Fruit fly (Drosophila melanogaster): ENCODE data around the gene Swt1.

The Swt1 gene

DNA sequence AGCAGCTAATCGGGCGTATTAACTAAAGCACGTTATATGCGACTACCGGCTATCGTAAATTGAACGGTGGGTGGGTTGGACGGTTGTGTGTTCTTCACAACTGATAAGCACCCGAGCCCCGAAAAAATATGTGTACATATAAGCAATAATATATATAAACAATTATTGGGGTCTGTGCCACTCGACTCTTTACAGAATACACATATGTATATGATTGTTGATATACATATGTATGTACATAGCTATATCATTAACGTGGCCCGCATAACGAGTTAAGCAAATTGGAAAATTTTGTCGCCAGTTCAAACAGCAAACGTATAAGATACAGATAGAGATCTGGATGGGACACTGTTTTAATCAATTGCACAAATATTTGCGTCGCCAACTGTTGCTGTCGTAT is 7.6 kb downstream of the Swt1 start (continued):
- TF ChIP-seq Fer1 (GFP tag; optimal IDR thresholded peaks at IDR 0.05) (no peak), CG3281 (GFP tag; optimal IDR thresholded peaks at IDR 0.05) (peak; percentile 37), CG6813 (GFP tag; optimal IDR thresholded peaks at IDR 0.05) (peak; percentile 28), NfI (GFP tag; optimal IDR thresholded peaks at IDR 0.05) (peak; percentile 7), CG7839 (tag; optimal IDR thresholded peaks at IDR 0.05) (no peak), HHEX (GFP tag; optimal IDR thresholded peaks at IDR 0.05) (peak; percentile 56), CG17912 (GFP tag; optimal IDR thresholded peaks at IDR 0.05) (peak; percentile 45), sim (GFP tag; IDR thresholded peaks at IDR 0.05) (no peak), Dbx (GFP tag; IDR thresholded peaks at IDR 0.05) (0 out of 3 replicates have a peak, but pooled peaks have one; percentile 43), hkb (optimal IDR thresholded peaks at IDR 0.05) (no peak), hkb (GFP tag; IDR thresholded peaks at IDR 0.05) (0 out of 2 replicates have a peak, but pooled peaks have one; percentile 40), CG18599 (GFP tag; optimal IDR thresholded peaks at IDR 0.05) (peak; percentile 58), toy (GFP tag; IDR thresholded peaks at IDR 0.05) (no peak), caup (GFP tag; optimal IDR thresholded peaks at IDR 0.05; ENCODE audit: severe bottlenecking) (peak; percentile 63), Kr (GFP tag; optimal IDR thresholded peaks at IDR 0.05) (no peak), CG12299 (tag; optimal IDR thresholded peaks at IDR 0.05) (peak; percentile 67), CG17328 (GFP tag; IDR thresholded peaks at IDR 0.05) (no peak), dati (GFP tag; IDR thresholded peaks at IDR 0.05) (no peak), nau (GFP tag; optimal IDR thresholded peaks at IDR 0.05) (no peak), CG7987 (GFP tag; optimal IDR thresholded peaks at IDR 0.05) (peak; percentile 11), wek (GFP tag; optimal IDR thresholded peaks at IDR 0.05) (peak; percentile 47), Awh (GFP tag; IDR thresholded peaks at IDR 0.05) (no peak), CG9817 (tag; optimal IDR thresholded peaks at IDR 0.05) (peak; percentile 2), C15 (GFP tag; IDR thresholded peaks at IDR 0.05) (no peak), odd (GFP tag; optimal IDR thresholded peaks at IDR 0.05) (peak; percentile 46), ATbp (GFP tag; optimal IDR thresholded peaks at IDR 0.05) (peak; percentile 62), CG1233 (GFP tag; optimal IDR thresholded peaks at IDR 0.05) (peak; percentile 25), HmgD (GFP tag; optimal IDR thresholded peaks at IDR 0.05) (no peak), Fer3 (tag; optimal IDR thresholded peaks at IDR 0.05) (peak; percentile 36), salm (tag; optimal IDR thresholded peaks at IDR 0.05) (peak; percentile 15), CG8281 (tag; optimal IDR thresholded peaks at IDR 0.05) (peak; percentile 21), prd (optimal IDR thresholded peaks at IDR 0.05) (no peak), prd (GFP tag; IDR thresholded peaks at IDR 0.05) (no peak), CG12219 (GFP tag; optimal IDR thresholded peaks at IDR 0.05) (peak; percentile 24), al (GFP tag; IDR thresholded peaks at IDR 0.05) (no peak), CG34376 (GFP tag; optimal IDR thresholded peaks at IDR 0.05) (peak; percentile 26), Asciz (GFP tag; optimal IDR thresholded peaks at IDR 0.05) (peak; percentile 51), schlank (tag; optimal IDR thresholded peaks at IDR 0.05) (peak; percentile 28), mirr (GFP tag; optimal IDR thresholded peaks at IDR 0.05) (peak; percentile 84), lov (optimal IDR thresholded peaks at IDR 0.05) (no peak), lov (GFP tag; IDR thresholded peaks at IDR 0.05) (no peak), CG13296 (GFP tag; optimal IDR thresholded peaks at IDR 0.05) (peak; percentile 80), CG1024 (GFP tag; IDR thresholded peaks at IDR 0.05) (no peak), Med (GFP tag) (peak; percentile 53), br (optimal IDR thresholded peaks at IDR 0.05) (no peak), D19B (GFP tag; optimal IDR thresholded peaks at IDR 0.05) (no peak), CG14014 (GFP tag; IDR thresholded peaks at IDR 0.05) (peak; percentile 50; the same call in 1 of the 2 replicates), Hey (tag; optimal IDR thresholded peaks at IDR 0.05) (peak; percentile 43), CG10209 (GFP tag; optimal IDR thresholded peaks at IDR 0.05) (peak; percentile 5), hb (GFP tag; IDR thresholded peaks at IDR 0.05; ENCODE audit: partially characterized antibody) (no peak), CG6765 (GFP tag; optimal IDR thresholded peaks at IDR 0.05) (peak; percentile 59)

Measured in whole organism, embryonic.